Worm (Caenorhabditis elegans) whole organism, L4/young adult: Measurements from ENCODE around the gene mocs-1.

ENCODE experiments used
- W03F9.2 ChIP-seq: fragments of 150-350 bp; optimal IDR thresholded peaks from 2 replicates; lab custom pipeline; 2014; ENCODE audit warnings: missing biosample characterization, missing genetic modification characterization
- dao-5 ChIP-seq: sonication (generic microtip); optimal IDR thresholded peaks from 2 replicates; lab custom pipeline; 2016; ENCODE audit warnings: missing genotype, missing genetic modification characterization, moderate library complexity, missing compliant biosample characterization
- him-1 ChIP-seq: sonication (generic microtip); optimal IDR thresholded peaks from 2 replicates; lab custom pipeline; 2016; ENCODE audit warnings: missing genotype, missing genetic modification reagents, missing genetic modification characterization, missing compliant biosample characterization

ce11 chrX:15487806-15488205 is 47.2 kb upstream of the mocs-1 start, which contains the start of gene H13N06.2:
- TF ChIP-seq him-1 (tag; lab: Kevin White, UChicago) = no peak
- TF ChIP-seq W03F9.2 = no peak
- TF ChIP-seq dao-5 (tag; lab: Kevin White, UChicago) = no peak
